Worm (Caenorhabditis elegans): ENCODE results near the gene ZK512.7.

DNA sequence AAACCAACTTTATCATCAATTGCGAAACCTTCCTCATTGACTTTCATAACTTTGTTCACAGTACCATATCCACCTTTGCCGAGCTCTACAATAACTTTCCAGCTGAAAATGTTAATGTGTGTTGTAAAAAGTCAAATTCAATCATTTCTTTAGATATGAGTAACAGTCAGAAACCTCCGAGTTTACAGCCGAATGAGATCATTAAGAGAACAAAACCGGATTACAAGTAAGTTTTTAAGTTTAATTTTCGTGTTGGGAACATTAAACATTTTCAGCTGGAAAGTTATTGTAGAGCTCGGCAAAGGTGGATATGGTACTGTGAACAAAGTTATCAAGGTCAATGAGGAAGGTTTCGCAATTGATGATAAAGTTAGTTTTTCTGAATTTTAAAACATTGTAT, 37.3 kb downstream of the ZK512.7 start, which contains the start of gene ZK507.1:
- TF ChIP-seq klf-2 (GFP tag; conservative IDR thresholded peaks at IDR 0.05) (no peak), cog-1 (tag; optimal IDR thresholded peaks at IDR 0.05) (no peak), ztf-23 (GFP tag; IDR thresholded peaks at IDR 0.05) (no peak), ztf-29 (GFP tag; IDR thresholded peaks at IDR 0.05) (no peak), flt-1 (GFP tag; IDR thresholded peaks at IDR 0.05) (no peak), tab-1 (GFP tag; IDR thresholded peaks at IDR 0.05) (no peak)
